Fruit fly (Drosophila melanogaster) whole organism, embryonic: Measurements from ENCODE around the gene dsd.

ENCODE experiments used
- CG1024 ChIP-seq: fragments of 200-800 bp; sonication (Bioruptor generic); IDR thresholded peaks from 2 replicates; pipeline ENCODE4 v1.3.6; 2022; ENCODE audit warnings: missing biosample characterization, missing genetic modification characterization
- CG10654 ChIP-seq: fragments of 200-800 bp; sonication (Bioruptor generic); optimal IDR thresholded peaks from 2 replicates; lab custom pipeline; 2016; ENCODE audit warnings: missing biosample characterization, missing genetic modification characterization
- CG11093 ChIP-seq: fragments of 200-800 bp; sonication (Bioruptor generic); IDR thresholded peaks from 3 replicates; pipeline ENCODE4 v1.3.6; 2022; ENCODE audit warnings: missing biosample characterization, missing genetic modification characterization
- CG14710 ChIP-seq: fragments of 200-800 bp; sonication (Bioruptor generic); optimal IDR thresholded peaks from 3 replicates; lab custom pipeline; 2019; ENCODE audit warnings: missing biosample characterization, mild to moderate bottlenecking, missing genetic modification characterization, moderate library complexity
- CG1603 ChIP-seq: fragments of 200-800 bp; sonication (Bioruptor generic); optimal IDR thresholded peaks from 2 replicates; lab custom pipeline; 2019; ENCODE audit warnings: missing biosample characterization, mild to moderate bottlenecking, missing genetic modification characterization, moderate library complexity
- CG17612 ChIP-seq: fragments of 200-800 bp; sonication (Bioruptor generic); IDR thresholded peaks from 2 replicates; pipeline ENCODE4 v1.3.6; 2022; ENCODE audit warnings: missing biosample characterization, missing genetic modification characterization
- CG2116 ChIP-seq: fragments of 200-800 bp; sonication (Bioruptor generic); optimal IDR thresholded peaks from 3 replicates; lab custom pipeline; 2018; ENCODE audit warnings: missing biosample characterization, mild to moderate bottlenecking, missing genetic modification characterization
- CG30403 ChIP-seq: fragments of 200-800 bp; sonication (Bioruptor generic); optimal IDR thresholded peaks from 3 replicates; lab custom pipeline; 2016; ENCODE audit warnings: missing biosample characterization, missing genetic modification characterization
- CG31365 ChIP-seq: fragments of 200-800 bp; sonication (Bioruptor generic); optimal IDR thresholded peaks from 2 replicates; lab custom pipeline; 2018; ENCODE audit warnings: missing biosample characterization, mild to moderate bottlenecking, missing genetic modification characterization
- CG32532 ChIP-seq: fragments of 200-800 bp; sonication (Bioruptor generic); IDR thresholded peaks from 2 replicates; pipeline ENCODE4 v1.3.6; 2022; ENCODE audit warnings: missing biosample characterization, missing genetic modification characterization
- CG5245 ChIP-seq: fragments of 200-800 bp; sonication (Bioruptor generic); optimal IDR thresholded peaks from 3 replicates; lab custom pipeline; 2016; ENCODE audit warnings: missing biosample characterization, missing genetic modification characterization
- CG5953 ChIP-seq: fragments of 200-800 bp; sonication (Bioruptor generic); IDR thresholded peaks from 2 replicates; pipeline ENCODE4 v1.3.6; 2022; ENCODE audit warnings: missing biosample characterization, missing genetic modification characterization
- CG6272 ChIP-seq: fragments of 200-800 bp; sonication (Bioruptor generic); IDR thresholded peaks from 2 replicates; pipeline ENCODE4 v1.3.6; 2022; ENCODE audit warnings: missing biosample characterization, missing genetic modification characterization
- CG6854 ChIP-seq: fragments of 200-800 bp; sonication (Bioruptor generic); optimal IDR thresholded peaks from 3 replicates; lab custom pipeline; 2017; ENCODE audit warnings: missing biosample characterization, mild to moderate bottlenecking, missing genetic modification characterization
- CG7786 ChIP-seq: fragments of 200-800 bp; sonication (Bioruptor generic); optimal IDR thresholded peaks from 2 replicates; lab custom pipeline; 2016; ENCODE audit warnings: missing biosample characterization, missing genetic modification characterization
- CG8388 ChIP-seq: fragments of 200-800 bp; sonication (Bioruptor generic); optimal IDR thresholded peaks from 2 replicates; lab custom pipeline; 2019; ENCODE audit warnings: missing biosample characterization, mild to moderate bottlenecking, missing genetic modification characterization, moderate library complexity
- CG8944 ChIP-seq: fragments of 200-800 bp; sonication (Bioruptor generic); optimal IDR thresholded peaks from 3 replicates; lab custom pipeline; 2016; ENCODE audit warnings: missing biosample characterization, missing genetic modification characterization
- Dfd ChIP-seq, 2 experiments: fragments of >200 bp; optimal IDR thresholded peaks; 2 replicates each; lab custom pipeline; 2017; ENCODE audit warnings: missing biosample characterization in 2 of 2, missing genetic modification characterization in 2 of 2
- Ets65A ChIP-seq: fragments of 200-800 bp; sonication (Bioruptor generic); peaks from one replicate; lab custom pipeline; 2016; ENCODE audit warnings: missing biosample characterization, missing genetic modification characterization
- H15 ChIP-seq: fragments of 200-800 bp; sonication (Bioruptor generic); IDR thresholded peaks from 3 replicates; pipeline ENCODE4 v1.3.6; 2022; ENCODE audit warnings: missing biosample characterization, missing genetic modification characterization
- Hr51 ChIP-seq, 2 experiments: fragments of 200-800 bp; sonication (Bioruptor generic); optimal IDR thresholded peaks; 2 replicates in 1 of 2; 3 replicates in 1 of 2; lab custom pipeline; 2016 to 2018; ENCODE audit warnings: missing biosample characterization in 2 of 2, missing genetic modification characterization in 2 of 2, mild to moderate bottlenecking in 1 of 2, moderate library complexity in 1 of 2
- Meics ChIP-seq: fragments of 200-800 bp; sonication (Bioruptor generic); optimal IDR thresholded peaks from 2 replicates; lab custom pipeline; 2017; ENCODE audit warnings: missing biosample characterization, mild to moderate bottlenecking, missing genetic modification characterization
- NFAT ChIP-seq: fragments of 200-800 bp; sonication (Bioruptor generic); IDR thresholded peaks from 2 replicates; pipeline ENCODE4 v1.3.6; 2022; ENCODE audit warnings: missing biosample characterization, missing genetic modification characterization
- Pdp1 ChIP-seq, 2 experiments: fragments of 200-800 bp; sonication (Bioruptor generic); optimal IDR thresholded peaks; 3 replicates each; lab custom pipeline; 2016; ENCODE audit warnings: missing biosample characterization in 2 of 2, missing genetic modification characterization in 2 of 2, mild to moderate bottlenecking in 1 of 2, moderate library complexity in 1 of 2
- Poxn ChIP-seq: fragments of 200-800 bp; sonication (Bioruptor generic); IDR thresholded peaks from 2 replicates; pipeline ENCODE4 v1.3.6; 2022; ENCODE audit warnings: missing biosample characterization, missing genetic modification characterization
- Xrp1 ChIP-seq: fragments of 200-800 bp; sonication (Bioruptor generic); IDR thresholded peaks from 2 replicates; pipeline ENCODE4 v1.3.6; 2022; ENCODE audit warnings: missing biosample characterization, missing genetic modification characterization
- aop ChIP-seq: fragments of 200-800 bp; sonication (Bioruptor generic); IDR thresholded peaks from 2 replicates; pipeline ENCODE4 v1.3.6; 2022; ENCODE audit warnings: missing biosample characterization, missing genetic modification characterization
- ash1 ChIP-seq: fragments of 200-800 bp; sonication (Bioruptor generic); optimal IDR thresholded peaks from 2 replicates; lab custom pipeline; 2018; ENCODE audit warnings: missing biosample characterization, mild to moderate bottlenecking, missing genetic modification characterization
- cas ChIP-seq: fragments of 200-800 bp; sonication (Bioruptor generic); IDR thresholded peaks from 2 replicates; pipeline ENCODE4 v1.3.6; 2022; ENCODE audit warnings: missing biosample characterization, missing genetic modification characterization
- corto ChIP-seq: fragments of 200-800 bp; sonication (Bioruptor generic); optimal IDR thresholded peaks from 2 replicates; lab custom pipeline; 2016; ENCODE audit warnings: missing biosample characterization, mild to moderate bottlenecking, missing genetic modification characterization, moderate library complexity
- disco-r ChIP-seq: fragments of 200-800 bp; sonication (Bioruptor generic); optimal IDR thresholded peaks from 2 replicates; lab custom pipeline; 2016; ENCODE audit warnings: missing biosample characterization, missing genetic modification characterization
- fu2 ChIP-seq: fragments of 200-800 bp; sonication (Bioruptor generic); optimal IDR thresholded peaks from 2 replicates; lab custom pipeline; 2016; ENCODE audit warnings: missing biosample characterization, missing genetic modification characterization
- gfzf ChIP-seq: fragments of 200-800 bp; sonication (Bioruptor generic); optimal IDR thresholded peaks from 2 replicates; lab custom pipeline; 2016; ENCODE audit warnings: missing biosample characterization, mild to moderate bottlenecking, missing genetic modification characterization, moderate library complexity
- h ChIP-seq: fragments of >200 bp; optimal IDR thresholded peaks from 2 replicates; lab custom pipeline; 2017
- org-1 ChIP-seq: fragments of 200-800 bp; sonication (Bioruptor generic); optimal IDR thresholded peaks from 2 replicates; lab custom pipeline; 2017; ENCODE audit warnings: missing biosample characterization, missing genetic modification characterization
- pan ChIP-seq, 4 experiments: fragments of >200 bp in 3 of 4; fragments of 200-800 bp in 1 of 4; sonication (Bioruptor generic) in 1 of 4; optimal IDR thresholded peaks in 3 of 4; IDR thresholded peaks in 1 of 4; 2 replicates each; pipeline versions ENCODE4 v1.3.6 to Lab custom; 2017 to 2022; ENCODE audit warnings: missing biosample characterization in 2 of 4, missing genetic modification characterization in 2 of 4, mixed read lengths in 1 of 4
- pb ChIP-seq: fragments of 200-800 bp; sonication (Bioruptor generic); optimal IDR thresholded peaks from 3 replicates; lab custom pipeline; 2016; ENCODE audit warnings: missing biosample characterization, missing genetic modification characterization
- pros ChIP-seq: fragments of 200-800 bp; sonication (Bioruptor generic); optimal IDR thresholded peaks from 3 replicates; lab custom pipeline; 2019; ENCODE audit warnings: missing biosample characterization, mild to moderate bottlenecking, missing genetic modification characterization, moderate library complexity
- scrt ChIP-seq: fragments of 200-800 bp; sonication (Bioruptor generic); optimal IDR thresholded peaks from 2 replicates; lab custom pipeline; 2018; ENCODE audit warnings: missing biosample characterization, mild to moderate bottlenecking, missing genetic modification characterization, moderate library complexity
- sd ChIP-seq: fragments of 200-800 bp; sonication (Bioruptor generic); optimal IDR thresholded peaks from 3 replicates; lab custom pipeline; 2018; ENCODE audit warnings: missing biosample characterization, mild to moderate bottlenecking, missing genetic modification characterization, moderate library complexity
- sens-2 ChIP-seq: fragments of 200-800 bp; sonication (Bioruptor generic); IDR thresholded peaks from 2 replicates; pipeline ENCODE4 v1.3.6; 2022; ENCODE audit warnings: missing biosample characterization, missing genetic modification characterization
- wor ChIP-seq: fragments of 200-800 bp; sonication (Bioruptor generic); IDR thresholded peaks from 2 replicates; pipeline ENCODE4 v1.3.6; 2022; ENCODE audit warnings: missing biosample characterization, missing genetic modification characterization

dsd gene

dm6 chr3R:27607218-27607929 lies at the start of gene dsd, which contains the start of gene Tusp (continued):
- no peak for TF ChIP-seq gfzf (GFP tag; lab: Kevin White, UChicago)
- TF ChIP-seq Meics = peak; percentile 66
- 0 out of 2 replicates have a peak, but pooled peaks have one; percentile 17 for TF ChIP-seq CG17612 (GFP tag; lab: Robert Waterston, UW)
- peak; percentile 12 for TF ChIP-seq ash1 (GFP tag; lab: Kevin White, UChicago)
- TF ChIP-seq CG8944 (GFP tag; lab: Kevin White, UChicago) = peak; percentile 71
- TF ChIP-seq CG11093 = 0 out of 3 replicates have a peak, but pooled peaks have one; percentile 53
- no peak for TF ChIP-seq pan (optimal IDR thresholded peaks at IDR 0.05; lab: Kevin White, UChicago)
- TF ChIP-seq pan (GFP tag; optimal IDR thresholded peaks at IDR 0.05 in 1 of 2, IDR thresholded peaks at IDR 0.05 in 1 of 2) = peak in 1 of 2 experiments; percentile 72
- TF ChIP-seq Ets65A (GFP tag; lab: Kevin White, UChicago) = peak; percentile 98
- TF ChIP-seq CG8388 (GFP tag; lab: Kevin White, UChicago) = peak; percentile 32
- peak; percentile 76 for TF ChIP-seq CG7786 (GFP tag; lab: Kevin White, UChicago)
- TF ChIP-seq cas (GFP tag; lab: Robert Waterston, UW) = 0 out of 2 replicates have a peak, but pooled peaks have one; percentile 16
- peak; percentile 63 for TF ChIP-seq H15 (GFP tag; lab: Robert Waterston, UW)
- no peak for TF ChIP-seq wor
- TF ChIP-seq scrt (GFP tag; lab: Kevin White, UChicago) = peak; percentile 7
- peak; percentile 54 to 77 for TF ChIP-seq Hr51 (GFP tag; optimal IDR thresholded peaks at IDR 0.05; lab: Kevin White, UChicago)
- peak; percentile 76 for TF ChIP-seq CG2116 (GFP tag; lab: Kevin White, UChicago)
- peak; percentile 72; the same call in 1 of the 2 replicates for TF ChIP-seq CG1024 (GFP tag; lab: Robert Waterston, UW)
- TF ChIP-seq CG5245 (GFP tag; lab: Kevin White, UChicago) = peak; percentile 48
- TF ChIP-seq Poxn (GFP tag; lab: Robert Waterston, UW) = peak; percentile 57
- peak; percentile 58 to 77 for TF ChIP-seq Pdp1 (GFP tag; optimal IDR thresholded peaks at IDR 0.05; lab: Kevin White, UChicago)
- TF ChIP-seq CG14710 (tag; lab: Kevin White, UChicago) = peak; percentile 77
- TF ChIP-seq pb (GFP tag; lab: Kevin White, UChicago) = peak; percentile 37
- TF ChIP-seq NFAT (GFP tag; lab: Robert Waterston, UW) = peak; percentile 86
- peak; percentile 68 for TF ChIP-seq CG6272
- TF ChIP-seq CG31365 = peak; percentile 55
- TF ChIP-seq org-1 (GFP tag; lab: Kevin White, UChicago) = peak; percentile 59
- no peak for TF ChIP-seq CG6854 (GFP tag; lab: Kevin White, UChicago)
- TF ChIP-seq CG10654 (GFP tag; lab: Kevin White, UChicago) = peak; percentile 66
- TF ChIP-seq corto (GFP tag; lab: Kevin White, UChicago) = no peak
- no peak for TF ChIP-seq sd
- peak; percentile 86 for TF ChIP-seq CG30403 (GFP tag; lab: Kevin White, UChicago)
- peak; percentile 78 for TF ChIP-seq CG32532 (GFP tag; lab: Robert Waterston, UW)
- TF ChIP-seq pros (GFP tag; lab: Kevin White, UChicago) = no peak
- TF ChIP-seq sens-2 (GFP tag; lab: Robert Waterston, UW) = peak; percentile 37; the same call in 1 of the 2 replicates
- TF ChIP-seq fu2 (GFP tag; lab: Kevin White, UChicago) = peak; percentile 71
- TF ChIP-seq h (lab: Kevin White, UChicago) = no peak
- peak; percentile 79 for TF ChIP-seq Xrp1 (GFP tag; lab: Robert Waterston, UW)
- no peak for TF ChIP-seq disco-r
- TF ChIP-seq Dfd (GFP tag; optimal IDR thresholded peaks at IDR 0.05; lab: Kevin White, UChicago) = no peak
- peak; percentile 65 for TF ChIP-seq CG1603 (tag; lab: Kevin White, UChicago)
- TF ChIP-seq aop (GFP tag; lab: Robert Waterston, UW) = no peak; the same call in 1 of the 2 replicates
- peak; percentile 42; the same call in 1 of the 2 replicates for TF ChIP-seq CG5953 (GFP tag; lab: Robert Waterston, UW)
